Worm (Caenorhabditis elegans) whole organism, young adult: ENCODE results near the gene F18A1.7.

Source experiments
- B0019.2 ChIP-seq: fragments of 200-800 bp; sonication (Bioruptor generic); conservative IDR thresholded peaks from 2 replicates; pipeline ENCODE4 v1.3.6; 2022; ENCODE audit warnings: missing genetic modification reagents, missing genetic modification characterization, missing compliant biosample characterization
- F23B12.7 ChIP-seq: sonication (generic microtip); optimal IDR thresholded peaks from 2 replicates; lab custom pipeline; 2017; ENCODE audit warnings: missing genetic modification characterization, mild to moderate bottlenecking, missing compliant biosample characterization, antibody characterized with exemption, moderate library complexity; ENCODE audit not compliant: insufficient read depth
- him-1 ChIP-seq: sonication (generic microtip); optimal IDR thresholded peaks from 2 replicates; lab custom pipeline; 2016; ENCODE audit warnings: missing genotype, missing genetic modification reagents, missing genetic modification characterization, missing compliant biosample characterization
- nhr-90 ChIP-seq: sonication (generic microtip); optimal IDR thresholded peaks from 2 replicates; lab custom pipeline; 2016; ENCODE audit warnings: missing genotype, mild to moderate bottlenecking, missing genetic modification characterization, missing compliant biosample characterization
- rcor-1 ChIP-seq: fragments of 200-800 bp; sonication (Bioruptor generic); IDR thresholded peaks from 2 replicates; pipeline ENCODE4 v1.3.6; 2022; ENCODE audit warnings: missing genetic modification reagents, missing genetic modification characterization, missing compliant biosample characterization
- rec-8 ChIP-seq, 2 experiments: sonication (generic microtip); optimal IDR thresholded peaks; 2 replicates each; lab custom pipeline; 2016; ENCODE audit warnings: mild to moderate bottlenecking in 2 of 2, missing genetic modification characterization in 2 of 2, missing genetic modification reagents in 2 of 2, missing genotype in 2 of 2, missing biosample characterization in 1 of 2, missing compliant biosample characterization in 1 of 2, moderate library complexity in 1 of 2
- unc-62 ChIP-seq: fragments of 150-350 bp; optimal IDR thresholded peaks from 2 replicates; lab custom pipeline; 2014; ENCODE audit warnings: missing biosample characterization, missing genetic modification reagents, missing genetic modification characterization

- no peak for TF ChIP-seq unc-62 (GFP tag; lab: Kevin White, UChicago)
- TF ChIP-seq F23B12.7 (tag; lab: Kevin White, UChicago): no peak
- no peak for TF ChIP-seq rec-8 (tag; optimal IDR thresholded peaks at IDR 0.05; lab: Kevin White, UChicago)
- no peak for TF ChIP-seq him-1 (tag; lab: Kevin White, UChicago)
- TF ChIP-seq nhr-90 (tag; lab: Kevin White, UChicago): no peak
- no peak for TF ChIP-seq B0019.2 (GFP tag; lab: Robert Waterston, UW)
- no peak for TF ChIP-seq rcor-1 (GFP tag; lab: Robert Waterston, UW)
These were observed 34.9 kb upstream of the F18A1.7 start, which contains the start of gene B0495.5 for ce11 chrII:7698406-7698805.
